Fruit fly (Drosophila melanogaster) whole organism, pupa: ENCODE results near the gene DopEcR.

Experiments used
- CG10348 ChIP-seq: fragments of 200-800 bp; sonication (Bioruptor generic); IDR thresholded peaks from 2 replicates; pipeline ENCODE4 v1.3.6; 2022; ENCODE audit warnings: missing biosample characterization, missing genetic modification characterization
- CG12605 ChIP-seq: fragments of 200-800 bp; sonication (Bioruptor generic); IDR thresholded peaks from 2 replicates; pipeline ENCODE4 v1.3.6; 2022; ENCODE audit warnings: missing biosample characterization, missing genetic modification characterization
- CG13204 ChIP-seq: fragments of 200-800 bp; sonication (Bioruptor generic); optimal IDR thresholded peaks from 2 replicates; lab custom pipeline; 2018; ENCODE audit warnings: missing biosample characterization, mild to moderate bottlenecking, missing genetic modification characterization, moderate library complexity
- CG14655 ChIP-seq: fragments of 200-800 bp; sonication (Bioruptor generic); optimal IDR thresholded peaks from 3 replicates; lab custom pipeline; 2017; ENCODE audit warnings: mild to moderate bottlenecking, missing biosample characterization, missing genetic modification reagents, missing genetic modification characterization
- CG15710 ChIP-seq: fragments of 200-800 bp; sonication (Bioruptor generic); optimal IDR thresholded peaks from 2 replicates; lab custom pipeline; 2018; ENCODE audit warnings: missing biosample characterization, mild to moderate bottlenecking, missing genetic modification characterization, moderate library complexity
- CG17806 ChIP-seq: fragments of 200-800 bp; sonication (Bioruptor generic); optimal IDR thresholded peaks from 2 replicates; lab custom pipeline; 2018; ENCODE audit warnings: missing biosample characterization, mild to moderate bottlenecking, missing genetic modification characterization, moderate library complexity
- CG32121 ChIP-seq: fragments of 200-800 bp; sonication (Bioruptor generic); IDR thresholded peaks from 2 replicates; pipeline ENCODE4 v1.3.6; 2022; ENCODE audit warnings: missing biosample characterization, missing genetic modification characterization
- CG34367 ChIP-seq: fragments of 200-800 bp; sonication (Bioruptor generic); optimal IDR thresholded peaks from 2 replicates; lab custom pipeline; 2018; ENCODE audit warnings: missing biosample characterization, mild to moderate bottlenecking, missing genetic modification characterization
- CG4496 ChIP-seq: fragments of 200-800 bp; sonication (Bioruptor generic); IDR thresholded peaks from 3 replicates; pipeline ENCODE4 v1.3.6; 2022; ENCODE audit warnings: missing biosample characterization, missing genetic modification characterization
- CG8159 ChIP-seq: fragments of 200-800 bp; sonication (Bioruptor generic); optimal IDR thresholded peaks from 3 replicates; lab custom pipeline; 2018; ENCODE audit warnings: missing biosample characterization, mild to moderate bottlenecking, missing genetic modification characterization, moderate library complexity
- CG8301 ChIP-seq: fragments of 200-800 bp; sonication (Bioruptor generic); optimal IDR thresholded peaks from 2 replicates; lab custom pipeline; 2018; ENCODE audit warnings: missing biosample characterization, mild to moderate bottlenecking, missing genetic modification characterization
- CG9948 ChIP-seq: fragments of 200-800 bp; sonication (Bioruptor generic); optimal IDR thresholded peaks from 2 replicates; lab custom pipeline; 2018; ENCODE audit warnings: missing biosample characterization, mild to moderate bottlenecking, missing genetic modification characterization, moderate library complexity
- D1 ChIP-seq: fragments of 200-800 bp; sonication (Bioruptor generic); optimal IDR thresholded peaks from 2 replicates; lab custom pipeline; 2018; ENCODE audit warnings: missing biosample characterization, mild to moderate bottlenecking, missing genetic modification characterization, moderate library complexity
- EcR ChIP-seq: fragments of 200-800 bp; sonication (Bioruptor generic); optimal IDR thresholded peaks from 3 replicates; lab custom pipeline; 2019; ENCODE audit warnings: missing biosample characterization, missing genetic modification characterization, mild to moderate bottlenecking, moderate library complexity, missing genetic modification reagents
- Ets98B ChIP-seq: fragments of 200-800 bp; sonication (Bioruptor generic); IDR thresholded peaks from 2 replicates; pipeline ENCODE4 v1.3.6; 2022; ENCODE audit warnings: missing biosample characterization, missing genetic modification characterization
- Pif1A ChIP-seq: fragments of 200-800 bp; sonication (Bioruptor generic); optimal IDR thresholded peaks from 3 replicates; lab custom pipeline; 2016; ENCODE audit warnings: missing biosample characterization, missing genetic modification characterization
- Pif1B ChIP-seq: fragments of 200-800 bp; sonication (Bioruptor generic); optimal IDR thresholded peaks from 3 replicates; lab custom pipeline; 2016; ENCODE audit warnings: missing biosample characterization, missing genetic modification characterization
- Snoo ChIP-seq: fragments of 200-800 bp; sonication (Bioruptor generic); optimal IDR thresholded peaks from 3 replicates; lab custom pipeline; 2017; ENCODE audit warnings: missing biosample characterization, mild to moderate bottlenecking, missing genetic modification characterization, inconsistent platforms
- fd96Ca ChIP-seq: fragments of 200-800 bp; sonication (Bioruptor generic); IDR thresholded peaks from 3 replicates; pipeline ENCODE4 v1.3.6; 2022; ENCODE audit warnings: missing biosample characterization, missing genetic modification characterization
- gl ChIP-seq: fragments of 200-800 bp; sonication (Bioruptor generic); optimal IDR thresholded peaks from 2 replicates; lab custom pipeline; 2018; ENCODE audit warnings: missing biosample characterization, mild to moderate bottlenecking, missing genetic modification characterization
- rn ChIP-seq: fragments of 200-800 bp; sonication (Bioruptor generic); IDR thresholded peaks from 2 replicates; pipeline ENCODE4 v1.3.6; 2022; ENCODE audit warnings: missing biosample characterization, missing genetic modification characterization

Gene DopEcR

dm6 chr3L:4411025-4411873 lies 31.1 kb upstream of the DopEcR start:
- TF ChIP-seq CG8159 (tag; lab: Kevin White, UChicago) = peak; percentile 12
- no peak for TF ChIP-seq CG10348
- TF ChIP-seq, all 21 proteins: peak for 1

DNA sequence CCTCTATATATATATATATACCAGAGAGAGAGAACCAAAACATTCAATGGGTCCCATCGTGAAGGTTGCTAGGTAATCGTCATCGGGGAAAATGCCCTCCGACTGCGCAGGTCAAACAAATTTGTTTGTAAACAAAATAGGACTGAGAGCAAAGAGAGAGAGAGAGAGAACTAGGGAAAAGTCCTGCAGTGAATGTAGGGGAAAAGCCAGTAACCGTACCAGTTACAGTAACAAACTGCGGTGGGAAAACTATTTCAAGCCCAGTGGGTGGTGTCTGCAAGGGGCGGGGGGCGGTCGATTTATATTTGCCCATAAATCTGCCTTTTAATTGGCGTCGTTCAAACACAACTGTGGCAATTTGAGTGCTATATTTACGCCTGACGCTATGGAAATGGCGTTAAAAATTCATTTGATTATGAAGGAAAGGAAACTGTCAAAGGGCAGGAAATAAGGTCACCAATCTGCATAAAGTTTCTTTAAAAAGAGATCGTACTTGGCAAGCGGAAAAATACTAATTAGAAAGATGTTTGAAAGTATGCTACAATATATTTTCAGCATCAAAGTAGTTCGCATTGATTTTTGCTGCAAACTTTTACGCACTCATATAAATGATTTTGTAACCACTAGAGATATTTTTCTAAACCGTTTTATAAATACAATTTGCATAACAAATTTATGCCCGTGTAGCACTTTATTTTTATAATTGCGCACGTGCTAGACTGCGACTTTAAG lies 29.9 kb upstream of the DopEcR start:
- no peak for TF ChIP-seq EcR
- TF ChIP-seq Ets98B = no peak
- TF ChIP-seq CG13204 = no peak
- no peak for TF ChIP-seq Pif1B (GFP tag; lab: Kevin White, UChicago)
- TF ChIP-seq fd96Ca = no peak
- no peak for TF ChIP-seq CG12605
- no peak for TF ChIP-seq CG9948 (tag; lab: Kevin White, UChicago)
- TF ChIP-seq CG14655 (GFP tag; lab: Kevin White, UChicago) = no peak
- TF ChIP-seq CG4496 = no peak
- TF ChIP-seq CG15710 (tag; lab: Kevin White, UChicago) = no peak
- no peak for TF ChIP-seq Pif1A (GFP tag; lab: Kevin White, UChicago)
- no peak for TF ChIP-seq Snoo (tag; lab: Kevin White, UChicago)
- no peak for TF ChIP-seq CG8301 (tag; lab: Kevin White, UChicago)
- TF ChIP-seq CG10348 = no peak
- TF ChIP-seq D1 = no peak
- no peak for TF ChIP-seq CG17806 (tag; lab: Kevin White, UChicago)
- no peak for TF ChIP-seq CG8159 (tag; lab: Kevin White, UChicago)
- TF ChIP-seq rn (GFP tag; lab: Robert Waterston, UW) = no peak

DNA sequence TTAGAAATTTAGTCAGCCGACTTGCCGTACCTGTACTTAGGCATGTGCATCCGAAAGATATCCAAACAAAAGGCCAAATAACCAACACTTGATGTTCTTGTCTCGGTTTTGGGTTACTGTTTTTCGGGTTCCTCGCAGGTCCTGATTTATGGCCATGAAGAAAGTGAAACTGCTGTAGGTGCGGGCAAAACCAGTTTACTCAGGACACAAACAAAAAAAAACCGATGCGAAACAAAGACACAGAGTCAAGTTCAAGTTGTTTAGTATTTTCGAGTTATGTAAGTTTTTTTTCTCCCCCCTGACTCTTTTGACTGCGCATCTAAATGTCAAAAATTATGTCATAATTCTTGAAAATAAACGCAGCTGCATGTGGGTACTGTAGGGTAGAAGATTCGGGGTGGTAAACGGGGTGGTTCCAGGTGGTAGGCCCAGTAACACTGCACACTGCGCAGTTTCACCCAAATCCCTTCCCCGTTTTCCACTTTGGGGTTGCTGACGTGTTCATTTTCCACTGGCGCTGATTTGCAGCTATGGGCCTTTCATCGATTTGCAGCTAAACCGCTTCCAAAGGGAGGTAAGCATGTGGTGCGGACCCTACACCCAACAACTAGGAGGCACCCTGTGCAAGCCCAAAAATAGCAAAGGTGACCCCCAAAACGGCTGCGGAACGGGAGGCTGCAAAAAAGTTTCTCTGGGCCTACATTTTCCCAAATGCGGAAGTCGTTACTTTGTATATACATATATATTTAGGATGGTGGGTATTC lies 29.1 kb upstream of the DopEcR start:
- TF ChIP-seq Pif1A (GFP tag; lab: Kevin White, UChicago) = no peak
- no peak for TF ChIP-seq Pif1B (GFP tag; lab: Kevin White, UChicago)
- no peak for TF ChIP-seq rn (GFP tag; lab: Robert Waterston, UW)
- no peak for TF ChIP-seq Snoo (tag; lab: Kevin White, UChicago)
- TF ChIP-seq CG8159 (tag; lab: Kevin White, UChicago) = no peak
- TF ChIP-seq CG15710 (tag; lab: Kevin White, UChicago) = no peak

DNA sequence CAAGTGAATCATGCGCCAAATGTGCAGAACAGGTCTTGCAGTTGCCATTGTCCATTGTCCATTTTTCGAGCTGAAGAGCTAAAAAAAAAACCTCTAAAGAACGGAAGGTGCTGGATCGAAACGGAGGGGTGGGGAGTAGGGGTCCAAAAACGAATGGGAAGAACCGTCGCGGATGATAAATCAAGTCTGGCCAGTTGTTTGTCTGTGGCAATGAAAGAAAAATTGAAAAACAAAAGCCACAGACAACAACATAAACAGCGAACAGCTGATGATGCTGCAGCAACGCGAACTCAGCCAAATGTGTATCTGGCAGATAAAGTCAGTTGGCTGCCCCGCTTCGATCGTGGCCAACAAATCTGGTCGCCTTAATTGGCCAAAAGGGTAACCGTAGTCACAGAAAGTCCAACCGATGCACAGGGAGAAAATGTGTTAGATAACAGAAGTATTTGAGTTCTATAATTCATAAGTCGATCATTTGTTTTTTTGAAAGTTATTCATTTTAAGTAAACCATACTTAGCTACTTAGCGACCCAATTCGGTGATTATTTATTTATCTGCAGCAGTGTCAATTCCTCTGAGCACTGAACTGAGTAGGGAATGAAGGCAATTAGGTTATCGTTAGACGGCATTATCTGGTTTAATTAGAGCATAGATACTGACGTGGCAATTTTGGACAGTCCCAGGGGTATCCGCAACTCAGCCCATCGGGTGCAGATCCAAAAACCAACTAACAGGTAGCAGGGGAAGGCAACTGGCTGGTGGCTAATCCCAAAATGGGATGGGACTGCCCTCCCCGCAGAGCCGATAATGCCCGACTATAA lies 28.3 kb upstream of the DopEcR start:
- no peak for TF ChIP-seq CG12605
- TF ChIP-seq CG10348 = no peak
- TF ChIP-seq EcR = peak; percentile 61
- TF ChIP-seq rn (GFP tag; lab: Robert Waterston, UW) = no peak
- TF ChIP-seq CG8159 (tag; lab: Kevin White, UChicago) = peak; percentile 25
- no peak for TF ChIP-seq CG14655 (GFP tag; lab: Kevin White, UChicago)
- no peak for TF ChIP-seq Pif1A (GFP tag; lab: Kevin White, UChicago)
- TF ChIP-seq CG13204 = peak; percentile 7
- no peak for TF ChIP-seq CG17806 (tag; lab: Kevin White, UChicago)
- peak; percentile 26; the same call in 1 of the 3 replicates for TF ChIP-seq CG4496
- no peak for TF ChIP-seq CG9948 (tag; lab: Kevin White, UChicago)
- TF ChIP-seq Snoo (tag; lab: Kevin White, UChicago) = peak; percentile 44
- TF ChIP-seq D1 = no peak
- no peak for TF ChIP-seq CG15710 (tag; lab: Kevin White, UChicago)
- no peak for TF ChIP-seq Pif1B (GFP tag; lab: Kevin White, UChicago)
- TF ChIP-seq CG34367 (tag; lab: Kevin White, UChicago) = no peak

DNA sequence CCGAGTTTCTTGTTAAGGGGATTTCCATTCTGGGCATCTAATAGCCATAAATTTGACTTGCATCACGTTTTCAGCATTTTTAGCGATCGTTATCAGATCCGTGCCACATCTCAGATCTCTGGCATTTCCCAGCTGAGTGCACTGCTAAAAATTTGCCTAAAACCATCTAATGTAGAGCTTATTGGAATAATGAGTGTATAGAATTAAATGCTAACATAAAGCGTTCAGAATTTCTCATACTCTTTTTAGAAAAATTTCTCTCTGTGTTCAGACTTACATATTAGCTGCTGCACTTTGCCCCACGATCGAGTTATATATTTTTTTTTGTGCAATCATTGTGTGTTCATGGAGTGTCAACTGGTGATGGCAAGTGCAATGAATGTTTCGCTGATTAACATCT lies 27.6 kb upstream of the DopEcR start:
- peak; percentile 60 for TF ChIP-seq CG8301 (tag; lab: Kevin White, UChicago)
- peak; percentile 21 for TF ChIP-seq CG9948 (tag; lab: Kevin White, UChicago)
- TF ChIP-seq D1 = no peak
- no peak for TF ChIP-seq CG10348
- peak; percentile 21 for TF ChIP-seq CG17806 (tag; lab: Kevin White, UChicago)
- no peak for TF ChIP-seq Snoo (tag; lab: Kevin White, UChicago)
- peak; percentile 60 for TF ChIP-seq CG12605
- TF ChIP-seq CG4496 = peak; percentile 74; the same call in 2 of the 3 replicates
- peak; percentile 71 for TF ChIP-seq Ets98B
- peak; percentile 39 for TF ChIP-seq CG15710 (tag; lab: Kevin White, UChicago)
- TF ChIP-seq CG8159 (tag; lab: Kevin White, UChicago) = peak; percentile 45
- peak; percentile 54 for TF ChIP-seq Pif1A (GFP tag; lab: Kevin White, UChicago)
- TF ChIP-seq CG14655 (GFP tag; lab: Kevin White, UChicago) = peak; percentile 75
- no peak for TF ChIP-seq rn (GFP tag; lab: Robert Waterston, UW)
- no peak for TF ChIP-seq EcR
- peak; percentile 29 for TF ChIP-seq CG34367 (tag; lab: Kevin White, UChicago)
- peak; percentile 30 for TF ChIP-seq Pif1B (GFP tag; lab: Kevin White, UChicago)
- no peak for TF ChIP-seq CG13204
- peak; percentile 37 for TF ChIP-seq CG32121 (GFP tag; lab: Robert Waterston, UW)
- TF ChIP-seq gl = no peak
- 0 out of 3 replicates have a peak, but pooled peaks have one; percentile 46 for TF ChIP-seq fd96Ca
